Worm (Caenorhabditis elegans): ENCODE measurements around the gene swsn-3.

Gene swsn-3

DNA sequence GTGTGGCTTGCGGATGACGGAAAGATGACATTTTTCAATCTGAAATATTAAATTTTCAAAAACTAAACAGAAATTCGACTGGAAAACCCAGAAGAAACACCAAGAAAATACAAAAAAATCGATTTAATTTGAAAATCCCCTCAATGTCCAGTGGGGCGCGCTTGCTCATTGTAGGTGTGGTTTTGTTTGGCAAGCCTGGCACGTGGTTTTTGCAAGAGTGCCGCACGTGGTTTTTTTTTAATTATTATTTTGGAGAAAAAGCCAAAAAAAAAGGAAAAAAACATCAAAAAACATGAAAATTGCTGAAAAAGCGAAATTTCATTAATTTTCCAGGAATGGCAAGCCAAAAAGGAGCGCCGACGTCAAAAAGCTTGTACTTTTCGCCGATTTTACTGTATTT, at the start of gene swsn-3:
Gene swsn-3, minus strand, starts transcription at position 45 of the 400 bp plus-strand sequence.
- TF ChIP-seq zip-8 (tag; optimal IDR thresholded peaks at IDR 0.05) (no peak), ceh-83 (GFP tag; optimal IDR thresholded peaks at IDR 0.05) (peak; percentile 88), tbx-8 (GFP tag; optimal IDR thresholded peaks at IDR 0.05) (peak; percentile 79), pha-4 (tag; optimal IDR thresholded peaks at IDR 0.05) (peak; percentile 79), blmp-1 (tag; optimal IDR thresholded peaks at IDR 0.05) (peak; percentile 9), unc-62 (GFP tag; optimal IDR thresholded peaks at IDR 0.05) (peak; percentile 46), lin-13 (tag; optimal IDR thresholded peaks at IDR 0.05) (peak; percentile 90), ceh-39 (tag; optimal IDR thresholded peaks at IDR 0.05) (peak; percentile 90), snpc-4 (tag; optimal IDR thresholded peaks at IDR 0.05) (no peak), nhr-237 (tag; optimal IDR thresholded peaks at IDR 0.05) (peak; percentile 94), hlh-1 (tag; optimal IDR thresholded peaks at IDR 0.05) (peak; percentile 78), unc-120 (tag; optimal IDR thresholded peaks at IDR 0.05; ENCODE audit: poor library complexity, severe bottlenecking) (peak; percentile 88), nhr-2 (tag; optimal IDR thresholded peaks at IDR 0.05) (peak; percentile 36), M03D4.4 (tag; optimal IDR thresholded peaks at IDR 0.05) (peak; percentile 89), elt-1 (tag; optimal IDR thresholded peaks at IDR 0.05; ENCODE audit: borderline replicate concordance, insufficient read depth) (peak; percentile 22), sem-2 (GFP tag; optimal IDR thresholded peaks at IDR 0.05) (peak; percentile 58), ceh-43 (GFP tag; optimal IDR thresholded peaks at IDR 0.05) (peak; percentile 95), ces-1 (GFP tag; optimal IDR thresholded peaks at IDR 0.05) (peak; percentile 88), bed-3 (GFP tag; optimal IDR thresholded peaks at IDR 0.05) (peak; percentile 68), unc-39 (tag; optimal IDR thresholded peaks at IDR 0.05) (peak; percentile 64), sptf-1 (tag; optimal IDR thresholded peaks at IDR 0.05) (peak; percentile 92), elt-3 (tag; optimal IDR thresholded peaks at IDR 0.05) (peak; percentile 38), mls-2 (tag; optimal IDR thresholded peaks at IDR 0.05) (peak; percentile 93), lsy-2 (tag; optimal IDR thresholded peaks at IDR 0.05) (peak; percentile 84), lin-32 (GFP tag; optimal IDR thresholded peaks at IDR 0.05) (no peak), flh-1 (GFP tag; optimal IDR thresholded peaks at IDR 0.05) (peak; percentile 61), nhr-12 (tag; optimal IDR thresholded peaks at IDR 0.05) (peak; percentile 60), ham-2 (GFP tag; optimal IDR thresholded peaks at IDR 0.05) (peak; percentile 63), mep-1 (tag; optimal IDR thresholded peaks at IDR 0.05) (peak; percentile 93), nhr-76 (tag; optimal IDR thresholded peaks at IDR 0.05) (peak; percentile 56), drap-1 (GFP tag; optimal IDR thresholded peaks at IDR 0.05) (peak; percentile 76), mab-5 (tag; optimal IDR thresholded peaks at IDR 0.05) (peak; percentile 80), cnd-1 (tag; optimal IDR thresholded peaks at IDR 0.05) (peak; percentile 59), ztf-11 (tag; optimal IDR thresholded peaks at IDR 0.05) (peak; percentile 88), nhr-28 (tag; optimal IDR thresholded peaks at IDR 0.05) (peak; percentile 39)

- TF ChIP-seq nhr-237 (tag; optimal IDR thresholded peaks at IDR 0.05) (no peak), elt-3 (tag; optimal IDR thresholded peaks at IDR 0.05) (no peak), nhr-76 (tag; optimal IDR thresholded peaks at IDR 0.05) (no peak), lin-13 (tag; optimal IDR thresholded peaks at IDR 0.05) (no peak), mls-2 (tag; optimal IDR thresholded peaks at IDR 0.05) (no peak), cnd-1 (tag; optimal IDR thresholded peaks at IDR 0.05) (no peak), unc-39 (tag; optimal IDR thresholded peaks at IDR 0.05) (no peak), nhr-28 (tag; optimal IDR thresholded peaks at IDR 0.05) (no peak), flh-1 (GFP tag; optimal IDR thresholded peaks at IDR 0.05) (no peak), snpc-4 (tag; optimal IDR thresholded peaks at IDR 0.05) (no peak), unc-120 (tag; optimal IDR thresholded peaks at IDR 0.05; ENCODE audit: poor library complexity, severe bottlenecking) (no peak), lsy-2 (tag; optimal IDR thresholded peaks at IDR 0.05) (no peak)
Observed at ce11 chrIII:2817847-2818246, 49.4 kb upstream of the swsn-3 start.

- no peak for TF ChIP-seq unc-39 (tag; optimal IDR thresholded peaks at IDR 0.05)
- no peak for TF ChIP-seq sem-2 (GFP tag; optimal IDR thresholded peaks at IDR 0.05)
- TF ChIP-seq nhr-28 (tag; optimal IDR thresholded peaks at IDR 0.05): no peak
- TF ChIP-seq drap-1 (GFP tag; optimal IDR thresholded peaks at IDR 0.05): no peak
- no peak for TF ChIP-seq mab-5 (tag; optimal IDR thresholded peaks at IDR 0.05)
- TF ChIP-seq sptf-1 (tag; optimal IDR thresholded peaks at IDR 0.05): no peak
- TF ChIP-seq nhr-2 (tag; optimal IDR thresholded peaks at IDR 0.05): no peak
- TF ChIP-seq ztf-11 (tag; optimal IDR thresholded peaks at IDR 0.05): no peak
- no peak for TF ChIP-seq pha-4 (tag; optimal IDR thresholded peaks at IDR 0.05)
- TF ChIP-seq bed-3 (GFP tag; optimal IDR thresholded peaks at IDR 0.05): no peak
- TF ChIP-seq lin-32 (GFP tag; optimal IDR thresholded peaks at IDR 0.05): no peak
- no peak for TF ChIP-seq lin-13 (tag; optimal IDR thresholded peaks at IDR 0.05)
- no peak for TF ChIP-seq ces-1 (GFP tag; optimal IDR thresholded peaks at IDR 0.05)
Observed at ce11 chrIII:2816205-2816923, 47.9 kb upstream of the swsn-3 start.
